Worm (Caenorhabditis elegans) whole organism, young adult: ENCODE measurements around the gene arx-6.

Experiments
- D2030.7 ChIP-seq: fragments of 200-800 bp; sonication (Bioruptor generic); IDR thresholded peaks from 2 replicates; pipeline ENCODE4 v1.3.6; 2022; ENCODE audit warnings: missing genetic modification reagents, missing genetic modification characterization, missing compliant biosample characterization
- F33H1.4 ChIP-seq: fragments of 200-800 bp; sonication (Bioruptor generic); IDR thresholded peaks from 2 replicates; pipeline ENCODE4 v1.3.6; 2022; ENCODE audit warnings: missing genetic modification reagents, missing genetic modification characterization, missing compliant biosample characterization
- F39B2.1 ChIP-seq: fragments of 200-800 bp; sonication (Bioruptor generic); IDR thresholded peaks from 2 replicates; pipeline ENCODE4 v1.3.6; 2022; ENCODE audit warnings: missing genetic modification reagents, missing genetic modification characterization, missing compliant biosample characterization
- T07F8.4 ChIP-seq: sonication (generic microtip); optimal IDR thresholded peaks from 2 replicates; lab custom pipeline; 2016; ENCODE audit warnings: mild to moderate bottlenecking, missing genetic modification characterization, moderate library complexity, missing compliant biosample characterization
- Y56A3A.18 ChIP-seq: fragments of 200-800 bp; sonication (Bioruptor generic); IDR thresholded peaks from 2 replicates; pipeline ENCODE4 v1.3.6; 2022; ENCODE audit warnings: missing genetic modification reagents, missing genetic modification characterization, missing compliant biosample characterization
- atf-7 ChIP-seq: sonication (generic microtip); optimal IDR thresholded peaks from 2 replicates; lab custom pipeline; 2017; ENCODE audit warnings: mild to moderate bottlenecking, missing genetic modification characterization, missing compliant biosample characterization
- dpl-1 ChIP-seq: fragments of 150-350 bp; optimal IDR thresholded peaks from 2 replicates; lab custom pipeline; 2014; ENCODE audit warnings: missing biosample characterization, missing genetic modification reagents, missing genetic modification characterization
- egl-18 ChIP-seq: fragments of 200-800 bp; sonication (Bioruptor generic); IDR thresholded peaks from 2 replicates; pipeline ENCODE4 v1.3.6; 2022; ENCODE audit warnings: missing genetic modification reagents, missing genetic modification characterization, missing compliant biosample characterization
- ets-4 ChIP-seq: fragments of 200-800 bp; sonication (Bioruptor generic); optimal IDR thresholded peaks from 2 replicates; lab custom pipeline; 2018; ENCODE audit warnings: mild to moderate bottlenecking, missing genetic modification characterization, missing compliant biosample characterization
- unc-62 ChIP-seq: fragments of 150-350 bp; optimal IDR thresholded peaks from 2 replicates; lab custom pipeline; 2014; ENCODE audit warnings: missing biosample characterization, missing genetic modification reagents, missing genetic modification characterization

ce11 chrIII:4878281-4878680 is at the start of gene arx-6, which contains the start of gene tost-1:
- TF ChIP-seq T07F8.4 (tag; lab: Kevin White, UChicago) (no peak), ets-4 (GFP tag; lab: Kevin White, UChicago) (no peak), F39B2.1 (GFP tag; lab: Robert Waterston, UW) (no peak), Y56A3A.18 (GFP tag; lab: Robert Waterston, UW) (no peak), atf-7 (tag; lab: Kevin White, UChicago) (no peak), F33H1.4 (GFP tag; lab: Robert Waterston, UW) (0 out of 2 replicates have a peak, but pooled peaks have one; percentile 18), unc-62 (GFP tag; lab: Kevin White, UChicago) (no peak), dpl-1 (GFP tag; lab: Kevin White, UChicago) (peak; percentile 44), egl-18 (GFP tag; lab: Robert Waterston, UW) (no peak), D2030.7 (peak; percentile 48; the same call in 1 of the 2 replicates)
